Fruit fly (Drosophila melanogaster) whole organism, embryonic: Measurements from ENCODE around the gene GatB.

Experiments used
- Atf6 ChIP-seq: fragments of 200-800 bp; sonication (Bioruptor generic); IDR thresholded peaks from 2 replicates; pipeline ENCODE4 v1.3.6; 2022; ENCODE audit warnings: missing biosample characterization, missing genetic modification characterization
- C15 ChIP-seq: fragments of 200-800 bp; sonication (Bioruptor generic); IDR thresholded peaks from 3 replicates; pipeline ENCODE4 v1.3.6; 2022; ENCODE audit warnings: missing biosample characterization, missing genetic modification characterization
- CG10147 ChIP-seq: fragments of 200-800 bp; sonication (Bioruptor generic); optimal IDR thresholded peaks from 2 replicates; lab custom pipeline; 2019; ENCODE audit warnings: missing biosample characterization, mild to moderate bottlenecking, missing genetic modification characterization, moderate library complexity
- CG10267 ChIP-seq: fragments of 200-800 bp; sonication (Bioruptor generic); optimal IDR thresholded peaks from 2 replicates; lab custom pipeline; 2018; ENCODE audit warnings: missing biosample characterization, mild to moderate bottlenecking, missing genetic modification characterization, moderate library complexity
- CG10462 ChIP-seq: fragments of 200-800 bp; sonication (Bioruptor generic); optimal IDR thresholded peaks from 2 replicates; lab custom pipeline; 2016; ENCODE audit warnings: missing biosample characterization, missing genetic modification characterization
- CG11560 ChIP-seq: fragments of 200-800 bp; sonication (Bioruptor generic); IDR thresholded peaks from 3 replicates; pipeline ENCODE4 v1.3.6; 2022; ENCODE audit warnings: missing biosample characterization, missing genetic modification characterization
- CG11696 ChIP-seq: fragments of 200-800 bp; sonication (Bioruptor generic); IDR thresholded peaks from 2 replicates; pipeline ENCODE4 v1.3.6; 2022; ENCODE audit warnings: missing biosample characterization, missing genetic modification characterization
- CG12104 ChIP-seq: fragments of 200-800 bp; sonication (Bioruptor generic); optimal IDR thresholded peaks from 3 replicates; lab custom pipeline; 2016; ENCODE audit warnings: missing biosample characterization, missing genetic modification characterization
- CG15011 ChIP-seq: fragments of 200-800 bp; sonication (Bioruptor generic); optimal IDR thresholded peaks from 3 replicates; lab custom pipeline; 2018; ENCODE audit warnings: missing biosample characterization, mild to moderate bottlenecking, missing genetic modification characterization
- CG16779 ChIP-seq: fragments of 200-800 bp; sonication (Bioruptor generic); IDR thresholded peaks from 2 replicates; pipeline ENCODE4 v1.3.6; 2022; ENCODE audit warnings: missing biosample characterization, missing genetic modification characterization
- CG16815 ChIP-seq: fragments of 200-800 bp; sonication (Bioruptor generic); optimal IDR thresholded peaks from 3 replicates; lab custom pipeline; 2017; ENCODE audit warnings: missing biosample characterization, mild to moderate bottlenecking, missing genetic modification characterization
- CG16863 ChIP-seq: fragments of 200-800 bp; sonication (Bioruptor generic); optimal IDR thresholded peaks from 3 replicates; lab custom pipeline; 2016; ENCODE audit warnings: missing biosample characterization, missing genetic modification characterization
- CG17328 ChIP-seq: fragments of 200-800 bp; sonication (Bioruptor generic); IDR thresholded peaks from 2 replicates; pipeline ENCODE4 v1.3.6; 2022; ENCODE audit warnings: missing biosample characterization, missing genetic modification characterization
- CG2889 ChIP-seq: fragments of 200-800 bp; sonication (Bioruptor generic); IDR thresholded peaks from 3 replicates; pipeline ENCODE4 v1.3.6; 2022; ENCODE audit warnings: missing biosample characterization, missing genetic modification characterization
- CG4707 ChIP-seq: fragments of 200-800 bp; sonication (Bioruptor generic); optimal IDR thresholded peaks from 2 replicates; lab custom pipeline; 2018; ENCODE audit warnings: missing biosample characterization, mild to moderate bottlenecking, missing genetic modification characterization, moderate library complexity
- CG6175 ChIP-seq: fragments of 200-800 bp; sonication (Bioruptor generic); IDR thresholded peaks from 3 replicates; pipeline ENCODE4 v1.3.6; 2022; ENCODE audit warnings: missing biosample characterization, missing genetic modification characterization
- CG8388 ChIP-seq: fragments of 200-800 bp; sonication (Bioruptor generic); optimal IDR thresholded peaks from 2 replicates; lab custom pipeline; 2019; ENCODE audit warnings: missing biosample characterization, mild to moderate bottlenecking, missing genetic modification characterization, moderate library complexity
- CG9437 ChIP-seq: fragments of 200-800 bp; sonication (Bioruptor generic); optimal IDR thresholded peaks from 2 replicates; lab custom pipeline; 2018; ENCODE audit warnings: missing biosample characterization, mild to moderate bottlenecking, missing genetic modification characterization
- Doc2 ChIP-seq: fragments of 200-800 bp; sonication (Bioruptor generic); IDR thresholded peaks from 2 replicates; pipeline ENCODE4 v1.3.6; 2022; ENCODE audit warnings: missing biosample characterization, missing genetic modification characterization
- HLH54F ChIP-seq: fragments of 200-800 bp; sonication (Bioruptor generic); optimal IDR thresholded peaks from 3 replicates; lab custom pipeline; 2016; ENCODE audit warnings: missing biosample characterization, missing genetic modification characterization
- Lhr ChIP-seq: fragments of 200-800 bp; sonication (Bioruptor generic); optimal IDR thresholded peaks from 3 replicates; lab custom pipeline; 2017; ENCODE audit warnings: mild to moderate bottlenecking, missing biosample characterization, missing genetic modification reagents, missing genetic modification characterization
- MESR4 ChIP-seq: fragments of 200-800 bp; sonication (Bioruptor generic); optimal IDR thresholded peaks from 2 replicates; lab custom pipeline; 2018; ENCODE audit warnings: missing biosample characterization, mild to moderate bottlenecking, missing genetic modification characterization, moderate library complexity
- MTF-1 ChIP-seq: fragments of 200-800 bp; sonication (Bioruptor generic); optimal IDR thresholded peaks from 2 replicates; lab custom pipeline; 2018; ENCODE audit warnings: missing biosample characterization, mild to moderate bottlenecking, missing genetic modification characterization, borderline replicate concordance
- Myb ChIP-seq: fragments of 200-800 bp; sonication (Bioruptor generic); optimal IDR thresholded peaks from 2 replicates; lab custom pipeline; 2016; ENCODE audit warnings: missing biosample characterization, missing genetic modification characterization
- Opbp ChIP-seq: fragments of 200-800 bp; sonication (Bioruptor generic); IDR thresholded peaks from 3 replicates; pipeline ENCODE4 v1.3.6; 2022; ENCODE audit warnings: missing biosample characterization, missing genetic modification characterization; ENCODE audit not compliant: partially characterized antibody
- Pdp1 ChIP-seq, 2 experiments: fragments of 200-800 bp; sonication (Bioruptor generic); optimal IDR thresholded peaks; 3 replicates each; lab custom pipeline; 2016; ENCODE audit warnings: missing biosample characterization in 2 of 2, missing genetic modification characterization in 2 of 2, mild to moderate bottlenecking in 1 of 2, moderate library complexity in 1 of 2
- Poxn ChIP-seq: fragments of 200-800 bp; sonication (Bioruptor generic); IDR thresholded peaks from 2 replicates; pipeline ENCODE4 v1.3.6; 2022; ENCODE audit warnings: missing biosample characterization, missing genetic modification characterization
- Scr ChIP-seq: fragments of 200-800 bp; sonication (Bioruptor generic); IDR thresholded peaks from 2 replicates; pipeline ENCODE4 v1.3.6; 2022; ENCODE audit warnings: missing biosample characterization, missing genetic modification characterization; ENCODE audit not compliant: partially characterized antibody
- Xbp1 ChIP-seq: fragments of 200-800 bp; sonication (Bioruptor generic); optimal IDR thresholded peaks from 3 replicates; lab custom pipeline; 2016; ENCODE audit warnings: missing biosample characterization, mild to moderate bottlenecking, missing genetic modification characterization
- ac ChIP-seq: fragments of 200-800 bp; sonication (Bioruptor generic); optimal IDR thresholded peaks from 3 replicates; lab custom pipeline; 2017; ENCODE audit warnings: missing biosample characterization, mild to moderate bottlenecking, missing genetic modification characterization
- crp ChIP-seq, 2 experiments: fragments of 200-800 bp; sonication (Bioruptor generic); optimal IDR thresholded peaks; 2 replicates in 1 of 2; 3 replicates in 1 of 2; lab custom pipeline; 2017; ENCODE audit warnings: missing biosample characterization in 2 of 2, missing genetic modification characterization in 2 of 2, mild to moderate bottlenecking in 1 of 2, moderate library complexity in 1 of 2
- dm ChIP-seq: fragments of 200-800 bp; sonication (Bioruptor generic); optimal IDR thresholded peaks from 3 replicates; lab custom pipeline; 2016; ENCODE audit warnings: missing biosample characterization, missing genetic modification characterization
- emc ChIP-seq: fragments of 200-800 bp; sonication (Bioruptor generic); optimal IDR thresholded peaks from 2 replicates; lab custom pipeline; 2016; ENCODE audit warnings: missing biosample characterization, missing genetic modification characterization
- esg ChIP-seq: fragments of 200-800 bp; sonication (Bioruptor generic); conservative IDR thresholded peaks from 2 replicates; pipeline ENCODE4 v1.3.6; 2022; ENCODE audit warnings: missing biosample characterization, missing genetic modification characterization
- fd102C ChIP-seq: fragments of 200-800 bp; sonication (Bioruptor generic); optimal IDR thresholded peaks from 2 replicates; lab custom pipeline; 2018; ENCODE audit warnings: missing biosample characterization, mild to moderate bottlenecking, missing genetic modification characterization, moderate library complexity
- gfzf ChIP-seq: fragments of 200-800 bp; sonication (Bioruptor generic); optimal IDR thresholded peaks from 2 replicates; lab custom pipeline; 2016; ENCODE audit warnings: missing biosample characterization, mild to moderate bottlenecking, missing genetic modification characterization, moderate library complexity
- her ChIP-seq: fragments of 200-800 bp; sonication (Bioruptor generic); optimal IDR thresholded peaks from 2 replicates; lab custom pipeline; 2016; ENCODE audit warnings: missing biosample characterization, missing genetic modification characterization
- lilli ChIP-seq: fragments of 200-800 bp; sonication (Bioruptor generic); optimal IDR thresholded peaks from 3 replicates; lab custom pipeline; 2016; ENCODE audit warnings: missing biosample characterization, missing genetic modification characterization
- lov ChIP-seq, 2 experiments: fragments of 200-800 bp in 1 of 2; fragments of >200 bp in 1 of 2; sonication (Bioruptor generic) in 1 of 2; IDR thresholded peaks in 1 of 2; optimal IDR thresholded peaks in 1 of 2; 2 replicates in 1 of 2; 3 replicates in 1 of 2; pipeline versions ENCODE4 v1.3.6 to Lab custom; 2017 to 2022; ENCODE audit warnings: missing biosample characterization in 1 of 2, missing genetic modification characterization in 1 of 2
- mam ChIP-seq: fragments of 200-800 bp; sonication (Bioruptor generic); optimal IDR thresholded peaks from 3 replicates; lab custom pipeline; 2016; ENCODE audit warnings: missing biosample characterization, missing genetic modification characterization
- mld ChIP-seq: fragments of 200-800 bp; sonication (Bioruptor generic); IDR thresholded peaks from 3 replicates; pipeline ENCODE4 v1.3.6; 2022; ENCODE audit warnings: missing biosample characterization, missing genetic modification characterization; ENCODE audit not compliant: partially characterized antibody
- nerfin-1 ChIP-seq: fragments of 200-800 bp; sonication (Bioruptor generic); optimal IDR thresholded peaks from 3 replicates; lab custom pipeline; 2019; ENCODE audit warnings: missing biosample characterization, mild to moderate bottlenecking, missing genetic modification characterization, moderate library complexity
- otp ChIP-seq: fragments of 200-800 bp; sonication (Bioruptor generic); IDR thresholded peaks from 3 replicates; pipeline ENCODE4, ENCODE4 v1.3.6; 2022; ENCODE audit warnings: missing biosample characterization, missing genetic modification characterization
- repo ChIP-seq: fragments of 200-800 bp; sonication (Bioruptor generic); optimal IDR thresholded peaks from 2 replicates; lab custom pipeline; 2016; ENCODE audit warnings: missing biosample characterization, missing genetic modification characterization
- shn ChIP-seq: fragments of 200-800 bp; sonication (Bioruptor generic); optimal IDR thresholded peaks from 3 replicates; lab custom pipeline; 2016; ENCODE audit warnings: missing biosample characterization, missing genetic modification characterization
- slou ChIP-seq: fragments of 200-800 bp; sonication (Bioruptor generic); optimal IDR thresholded peaks from 3 replicates; lab custom pipeline; 2016; ENCODE audit warnings: missing biosample characterization, missing genetic modification characterization

GatB gene

dm6 chr3R:24099039-24100026 lies 30.7 kb downstream of the GatB start:
- peak; percentile 16 for TF ChIP-seq ac (GFP tag; lab: Kevin White, UChicago)
- no peak for TF ChIP-seq Doc2 (GFP tag; lab: Robert Waterston, UW)
- peak; percentile 83 for TF ChIP-seq CG2889 (GFP tag; lab: Robert Waterston, UW)
- no peak for TF ChIP-seq lov (optimal IDR thresholded peaks at IDR 0.05; lab: Kevin White, UChicago)
- peak; percentile 61; the same call in 1 of the 3 replicates for TF ChIP-seq lov (GFP tag; IDR thresholded peaks at IDR 0.05; lab: Robert Waterston, UW)
- peak; percentile 89 for TF ChIP-seq mam
- TF ChIP-seq HLH54F (GFP tag; lab: Kevin White, UChicago): peak; percentile 85
- TF ChIP-seq nerfin-1: peak; percentile 18
- peak; percentile 79 for TF ChIP-seq Xbp1 (GFP tag; lab: Kevin White, UChicago)
- TF ChIP-seq emc (GFP tag; lab: Kevin White, UChicago): peak; percentile 64
- TF ChIP-seq CG16779 (GFP tag; lab: Robert Waterston, UW): 0 out of 2 replicates have a peak, but pooled peaks have one; percentile 46
- peak; percentile 44; the same call in 1 of the 2 replicates for TF ChIP-seq Poxn (GFP tag; lab: Robert Waterston, UW)
- peak; percentile 49 for TF ChIP-seq CG16815 (GFP tag; lab: Kevin White, UChicago)
- peak; percentile 74 for TF ChIP-seq CG17328 (GFP tag; lab: Robert Waterston, UW)
- peak; percentile 60; the same call in 2 of the 3 replicates for TF ChIP-seq CG11560 (tag; lab: Robert Waterston, UW)
- peak; percentile 85 for TF ChIP-seq CG16863 (GFP tag; lab: Kevin White, UChicago)
- peak; percentile 59 for TF ChIP-seq CG10267 (tag; lab: Kevin White, UChicago)
- peak; percentile 18 for TF ChIP-seq CG10462 (GFP tag; lab: Kevin White, UChicago)
- peak; percentile 62 for TF ChIP-seq CG8388 (GFP tag; lab: Kevin White, UChicago)
- peak; percentile 5 for TF ChIP-seq MESR4 (GFP tag; lab: Kevin White, UChicago)
- no peak for TF ChIP-seq Opbp (GFP tag; lab: Robert Waterston, UW)
- no peak for TF ChIP-seq Scr (GFP tag; lab: Robert Waterston, UW)
- peak; percentile 86 for TF ChIP-seq lilli
- peak; percentile 30 for TF ChIP-seq CG4707 (GFP tag; lab: Kevin White, UChicago)
- peak; percentile 21 for TF ChIP-seq slou (GFP tag; lab: Kevin White, UChicago)
- TF ChIP-seq dm (GFP tag; lab: Kevin White, UChicago): peak; percentile 58
- peak; percentile 67 for TF ChIP-seq CG15011
- peak; percentile 68 for TF ChIP-seq CG11696 (GFP tag; lab: Robert Waterston, UW)
- TF ChIP-seq shn (GFP tag; lab: Kevin White, UChicago): peak; percentile 76
- TF ChIP-seq mld: no peak
- peak; percentile 85 for TF ChIP-seq Atf6 (GFP tag; lab: Robert Waterston, UW)
- TF ChIP-seq CG6175 (GFP tag; lab: Robert Waterston, UW): peak; percentile 58; the same call in 1 of the 3 replicates
- peak; percentile 72 to 75 for TF ChIP-seq Pdp1 (GFP tag; optimal IDR thresholded peaks at IDR 0.05; lab: Kevin White, UChicago)
- peak; percentile 68 for TF ChIP-seq her (GFP tag; lab: Kevin White, UChicago)
- TF ChIP-seq CG12104: peak; percentile 56
- TF ChIP-seq CG9437 (GFP tag; lab: Kevin White, UChicago): peak; percentile 26
- no peak for TF ChIP-seq fd102C (GFP tag; lab: Kevin White, UChicago)
- peak; percentile 60; the same call in 1 of the 3 replicates for TF ChIP-seq C15 (GFP tag; lab: Robert Waterston, UW)
- no peak for TF ChIP-seq crp (GFP tag; optimal IDR thresholded peaks at IDR 0.05; lab: Kevin White, UChicago)
- TF ChIP-seq Lhr (GFP tag; lab: Kevin White, UChicago): peak; percentile 16
- peak; percentile 51 for TF ChIP-seq Myb
- TF ChIP-seq otp (GFP tag; lab: Robert Waterston, UW): peak; percentile 72; the same call in 2 of the 3 replicates
- TF ChIP-seq CG10147 (GFP tag; lab: Kevin White, UChicago): peak; percentile 54
- peak; percentile 36 for TF ChIP-seq MTF-1 (GFP tag; lab: Kevin White, UChicago)
- peak; percentile 77 for TF ChIP-seq esg (GFP tag; lab: Robert Waterston, UW)
- TF ChIP-seq repo: peak; percentile 73
- no peak for TF ChIP-seq gfzf (GFP tag; lab: Kevin White, UChicago)
